Worm (Caenorhabditis elegans) whole organism, L3 larva: ENCODE results near the gene F43G6.4.

Experiments used
- ZK546.5 ChIP-seq: sonication (generic microtip); optimal IDR thresholded peaks from 2 replicates; lab custom pipeline; 2017; ENCODE audit warnings: missing biosample characterization, missing genetic modification characterization
- ama-1 ChIP-seq: fragments of 150-350 bp; optimal IDR thresholded peaks from 2 replicates; lab custom pipeline; 2018
- ceh-16 ChIP-seq: sonication (generic microtip); optimal IDR thresholded peaks from 2 replicates; lab custom pipeline; 2017; ENCODE audit warnings: missing biosample characterization, missing genetic modification characterization
- ceh-28 ChIP-seq: fragments of 150-350 bp; optimal IDR thresholded peaks from 2 replicates; lab custom pipeline; 2014; ENCODE audit warnings: missing biosample characterization, missing genetic modification reagents, missing genetic modification characterization
- ceh-82 ChIP-seq: fragments of 150-350 bp; optimal IDR thresholded peaks from 2 replicates; lab custom pipeline; 2014; ENCODE audit warnings: missing biosample characterization, missing genetic modification characterization
- ceh-9 ChIP-seq: sonication (generic microtip); optimal IDR thresholded peaks from 2 replicates; lab custom pipeline; 2018; ENCODE audit warnings: missing biosample characterization, missing genetic modification characterization
- egl-27 ChIP-seq: sonication (generic microtip); optimal IDR thresholded peaks from 4 replicates; lab custom pipeline; 2017; ENCODE audit warnings: missing biosample characterization, missing genetic modification reagents, missing genetic modification characterization
- egl-5 ChIP-seq: fragments of 150-350 bp; optimal IDR thresholded peaks from 2 replicates; lab custom pipeline; 2017; ENCODE audit warnings: missing biosample characterization, missing genetic modification reagents, missing genetic modification characterization, inconsistent platforms
- elt-1 ChIP-seq: fragments of 150-350 bp; optimal IDR thresholded peaks from 2 replicates; lab custom pipeline; 2014; ENCODE audit warnings: missing biosample characterization, missing genetic modification characterization
- elt-2 ChIP-seq: sonication (generic microtip); optimal IDR thresholded peaks from 2 replicates; lab custom pipeline; 2016; ENCODE audit warnings: missing genetic modification reagents, mild to moderate bottlenecking, missing genetic modification characterization, missing compliant biosample characterization
- elt-3 ChIP-seq, 3 experiments: fragments of 150-350 bp in 1 of 3; sonication (generic microtip) in 2 of 3; optimal IDR thresholded peaks; 2 replicates in 2 of 3; 4 replicates in 1 of 3; lab custom pipeline; 2014 to 2017; ENCODE audit warnings: missing biosample characterization in 3 of 3, missing genetic modification characterization in 3 of 3
- eor-1 ChIP-seq, 2 experiments: fragments of 150-350 bp; optimal IDR thresholded peaks; 2 replicates each; lab custom pipeline; 2014 to 2018; ENCODE audit warnings: missing biosample characterization in 2 of 2, missing genetic modification characterization in 2 of 2
- fos-1 ChIP-seq: fragments of 150-350 bp; optimal IDR thresholded peaks from 2 replicates; lab custom pipeline; 2014; ENCODE audit warnings: missing biosample characterization, missing genetic modification characterization
- hmg-11 ChIP-seq: sonication (generic microtip); optimal IDR thresholded peaks from 2 replicates; lab custom pipeline; 2016; ENCODE audit warnings: missing genetic modification characterization, missing compliant biosample characterization
- jun-1 ChIP-seq: fragments of 150-350 bp; optimal IDR thresholded peaks from 2 replicates; lab custom pipeline; 2014; ENCODE audit warnings: missing biosample characterization, missing genetic modification reagents, missing genetic modification characterization
- lin-15B ChIP-seq: fragments of 150-350 bp; optimal IDR thresholded peaks from 2 replicates; lab custom pipeline; 2014; ENCODE audit warnings: missing biosample characterization, missing genetic modification characterization
- lin-39 ChIP-seq: fragments of 150-350 bp; optimal IDR thresholded peaks from 2 replicates; lab custom pipeline; 2018; ENCODE audit warnings: missing biosample characterization, missing genetic modification reagents, missing genetic modification characterization
- lsy-12 ChIP-seq: sonication (generic microtip); optimal IDR thresholded peaks from 2 replicates; lab custom pipeline; 2016; ENCODE audit warnings: mild to moderate bottlenecking, missing genetic modification characterization, missing compliant biosample characterization
- mdl-1 ChIP-seq: fragments of 150-350 bp; optimal IDR thresholded peaks from 2 replicates; lab custom pipeline; 2014; ENCODE audit warnings: missing biosample characterization, missing genetic modification characterization
- mml-1 ChIP-seq: fragments of 150-350 bp; sonication (generic microtip); optimal IDR thresholded peaks from 3 replicates; lab custom pipeline; 2014; ENCODE audit warnings: missing biosample characterization, missing genetic modification characterization
- nfya-1 ChIP-seq: sonication (generic microtip); optimal IDR thresholded peaks from 2 replicates; lab custom pipeline; 2017; ENCODE audit warnings: missing genetic modification characterization, mild to moderate bottlenecking, missing compliant biosample characterization, antibody characterized with exemption, moderate library complexity; ENCODE audit not compliant: insufficient read depth
- nhr-11 ChIP-seq: fragments of 150-350 bp; optimal IDR thresholded peaks from 2 replicates; lab custom pipeline; 2014; ENCODE audit warnings: missing biosample characterization, missing genetic modification characterization
- nhr-12 ChIP-seq: fragments of 150-350 bp; optimal IDR thresholded peaks from 2 replicates; lab custom pipeline; 2014; ENCODE audit warnings: missing biosample characterization, missing genetic modification characterization
- nhr-23 ChIP-seq: fragments of 150-350 bp; optimal IDR thresholded peaks from 2 replicates; lab custom pipeline; 2014; ENCODE audit warnings: missing biosample characterization, missing genetic modification reagents, missing genetic modification characterization
- nhr-237 ChIP-seq: fragments of 150-350 bp; optimal IDR thresholded peaks from 2 replicates; lab custom pipeline; 2014; ENCODE audit warnings: missing biosample characterization, missing genetic modification characterization
- nhr-25 ChIP-seq: sonication (generic microtip); optimal IDR thresholded peaks from 2 replicates; lab custom pipeline; 2017; ENCODE audit warnings: missing biosample characterization, missing genetic modification characterization
- nhr-28 ChIP-seq: fragments of 150-350 bp; optimal IDR thresholded peaks from 2 replicates; lab custom pipeline; 2014; ENCODE audit warnings: missing biosample characterization, missing genetic modification characterization
- nhr-43 ChIP-seq: sonication (generic microtip); optimal IDR thresholded peaks from 2 replicates; lab custom pipeline; 2016; ENCODE audit warnings: mild to moderate bottlenecking, missing genetic modification characterization, missing compliant biosample characterization; ENCODE audit not compliant: poor library complexity, severe bottlenecking
- nhr-76 ChIP-seq: fragments of 150-350 bp; sonication (generic microtip); optimal IDR thresholded peaks from 5 replicates; lab custom pipeline; 2014; ENCODE audit warnings: missing biosample characterization, missing genetic modification characterization
- pqm-1 ChIP-seq: fragments of 150-350 bp; optimal IDR thresholded peaks from 2 replicates; lab custom pipeline; 2017; ENCODE audit warnings: missing biosample characterization, missing genetic modification characterization, inconsistent platforms
- sea-2 ChIP-seq: fragments of 150-350 bp; sonication (generic microtip); optimal IDR thresholded peaks from 4 replicates; lab custom pipeline; 2014; ENCODE audit warnings: missing biosample characterization, missing genetic modification reagents, missing genetic modification characterization
- skn-1 ChIP-seq: fragments of 150-350 bp; optimal IDR thresholded peaks from 2 replicates; lab custom pipeline; 2014; ENCODE audit warnings: missing biosample characterization, missing genetic modification characterization
- snpc-4 ChIP-seq: fragments of 150-350 bp; optimal IDR thresholded peaks from 2 replicates; lab custom pipeline; 2014; ENCODE audit warnings: missing biosample characterization, missing genetic modification characterization
- tbx-2 ChIP-seq: sonication (generic microtip); optimal IDR thresholded peaks from 2 replicates; lab custom pipeline; 2016; ENCODE audit warnings: mild to moderate bottlenecking, missing genetic modification characterization, missing compliant biosample characterization
- unc-39 ChIP-seq: sonication (generic microtip); optimal IDR thresholded peaks from 4 replicates; lab custom pipeline; 2017; ENCODE audit warnings: missing biosample characterization, missing genetic modification characterization
- zag-1 ChIP-seq: fragments of 150-350 bp; optimal IDR thresholded peaks from 2 replicates; lab custom pipeline; 2014; ENCODE audit warnings: missing biosample characterization, missing genetic modification characterization
- ztf-4 ChIP-seq: fragments of 150-350 bp; optimal IDR thresholded peaks from 2 replicates; lab custom pipeline; 2014; ENCODE audit warnings: missing biosample characterization, missing genetic modification characterization

The F43G6.4 gene

ce11 chrII:11808979-11809378 lies 18.4 kb downstream of the F43G6.4 start, which contains the start of gene F43G6.10:
Gene F43G6.10 (plus strand): TSS chrII:11809349.
- TF ChIP-seq elt-1: no peak
- TF ChIP-seq ama-1 (lab: Kevin White, UChicago): no peak
- no peak for TF ChIP-seq zag-1
- TF ChIP-seq pqm-1: no peak
- TF ChIP-seq sea-2 (GFP tag; lab: Kevin White, UChicago): no peak
- TF ChIP-seq elt-3 (tag; optimal IDR thresholded peaks at IDR 0.05; lab: Kevin White, UChicago): no peak
- TF ChIP-seq nfya-1 (tag; lab: Kevin White, UChicago): no peak
- no peak for TF ChIP-seq tbx-2 (tag; lab: Kevin White, UChicago)
- no peak for TF ChIP-seq mml-1 (tag; lab: Kevin White, UChicago)
- no peak for TF ChIP-seq mdl-1 (tag; lab: Kevin White, UChicago)
- TF ChIP-seq lin-39 (tag; lab: Kevin White, UChicago): no peak
- no peak for TF ChIP-seq lsy-12 (tag; lab: Kevin White, UChicago)
- TF ChIP-seq snpc-4 (tag; lab: Kevin White, UChicago): no peak
- no peak for TF ChIP-seq ceh-82
- TF ChIP-seq ceh-16 (tag; lab: Kevin White, UChicago): no peak

- no peak for TF ChIP-seq nhr-11 (tag; lab: Kevin White, UChicago)
- TF ChIP-seq nhr-12 (tag; lab: Kevin White, UChicago): no peak
- TF ChIP-seq hmg-11 (tag; lab: Kevin White, UChicago): no peak
- no peak for TF ChIP-seq lin-15B (tag; lab: Kevin White, UChicago)
- no peak for TF ChIP-seq ztf-4 (tag; lab: Kevin White, UChicago)
- TF ChIP-seq ama-1 (lab: Kevin White, UChicago): no peak
- no peak for TF ChIP-seq elt-1
- TF ChIP-seq nhr-76: no peak
- TF ChIP-seq nhr-28: no peak
- no peak for TF ChIP-seq ZK546.5 (tag; lab: Kevin White, UChicago)
- no peak for TF ChIP-seq egl-27
- TF ChIP-seq fos-1 (tag; lab: Kevin White, UChicago): no peak
- TF ChIP-seq jun-1 (tag; lab: Kevin White, UChicago): no peak
- no peak for TF ChIP-seq ceh-9 (tag; lab: Kevin White, UChicago)
- no peak for TF ChIP-seq nfya-1 (tag; lab: Kevin White, UChicago)
- TF ChIP-seq skn-1 (tag; lab: Kevin White, UChicago): no peak
Observed at ce11 chrII:11810436-11810835, 19.9 kb downstream of the F43G6.4 start, which contains the start of gene F43G6.7. Gene F43G6.7 (plus strand): TSS chrII:11810790.

- TF ChIP-seq ceh-9 (tag; lab: Kevin White, UChicago): no peak
- no peak for TF ChIP-seq nhr-43 (tag; lab: Kevin White, UChicago)
- TF ChIP-seq elt-2 (tag; lab: Kevin White, UChicago): no peak
- no peak for TF ChIP-seq ZK546.5 (tag; lab: Kevin White, UChicago)
- TF ChIP-seq pqm-1: no peak
- no peak for TF ChIP-seq ceh-16 (tag; lab: Kevin White, UChicago)
- TF ChIP-seq mdl-1 (tag; lab: Kevin White, UChicago): no peak
- no peak for TF ChIP-seq ceh-28 (tag; lab: Kevin White, UChicago)
- no peak for TF ChIP-seq unc-39 (tag; lab: Kevin White, UChicago)
- TF ChIP-seq nhr-12 (tag; lab: Kevin White, UChicago): no peak
- no peak for TF ChIP-seq zag-1
- TF ChIP-seq egl-27: no peak
- no peak for TF ChIP-seq eor-1 (tag; optimal IDR thresholded peaks at IDR 0.05; lab: Kevin White, UChicago)
- TF ChIP-seq lin-39 (tag; lab: Kevin White, UChicago): no peak
- TF ChIP-seq skn-1 (tag; lab: Kevin White, UChicago): no peak
- no peak for TF ChIP-seq nhr-25 (tag; lab: Kevin White, UChicago)
- TF ChIP-seq lsy-12 (tag; lab: Kevin White, UChicago): no peak
Observed at ce11 chrII:11811241-11811640, 20.7 kb downstream of the F43G6.4 start.

- TF ChIP-seq nfya-1 (tag; lab: Kevin White, UChicago): peak; percentile 72
- TF ChIP-seq lin-39 (tag; lab: Kevin White, UChicago): peak; percentile 11
- no peak for TF ChIP-seq lsy-12 (tag; lab: Kevin White, UChicago)
- peak; percentile 13 for TF ChIP-seq nhr-25 (tag; lab: Kevin White, UChicago)
- peak; percentile 35 for TF ChIP-seq nhr-23 (tag; lab: Kevin White, UChicago)
- peak; percentile 30 for TF ChIP-seq elt-2 (tag; lab: Kevin White, UChicago)
- no peak for TF ChIP-seq nhr-43 (tag; lab: Kevin White, UChicago)
- TF ChIP-seq egl-5: no peak
- peak; percentile 78 for TF ChIP-seq nhr-11 (tag; lab: Kevin White, UChicago)
- TF ChIP-seq mdl-1 (tag; lab: Kevin White, UChicago): no peak
- TF ChIP-seq lin-15B (tag; lab: Kevin White, UChicago): peak; percentile 11
- TF ChIP-seq pqm-1: peak; percentile 14
- TF ChIP-seq snpc-4 (tag; lab: Kevin White, UChicago): peak; percentile 32
- TF ChIP-seq zag-1: no peak
- no peak for TF ChIP-seq elt-3 (tag; optimal IDR thresholded peaks at IDR 0.05; lab: Kevin White, UChicago)
- TF ChIP-seq nhr-237 (tag; lab: Kevin White, UChicago): no peak
- no peak for TF ChIP-seq tbx-2 (tag; lab: Kevin White, UChicago)
- no peak for TF ChIP-seq skn-1 (tag; lab: Kevin White, UChicago)
- TF ChIP-seq, all 47 proteins: peak for 9
Observed at ce11 chrII:11813895-11814369, 23.4 kb downstream of the F43G6.4 start, which contains the start of gene F43G6.8. Gene F43G6.8 (minus strand): TSS chrII:11814092.
